Worm (Caenorhabditis elegans) whole organism, young adult: ENCODE measurements around the gene unc-49.

Source experiments
- F33H1.4 ChIP-seq: fragments of 200-800 bp; sonication (Bioruptor generic); IDR thresholded peaks from 2 replicates; pipeline ENCODE4 v1.3.6; 2022; ENCODE audit warnings: missing genetic modification reagents, missing genetic modification characterization, missing compliant biosample characterization
- F49E8.2 ChIP-seq: sonication (generic microtip); optimal IDR thresholded peaks from 3 replicates; lab custom pipeline; 2017; ENCODE audit warnings: missing genetic modification characterization, mild to moderate bottlenecking, missing compliant biosample characterization, antibody characterized with exemption, moderate library complexity; ENCODE audit not compliant: insufficient read depth
- F57A8.1 ChIP-seq: fragments of 200-800 bp; sonication (Bioruptor generic); optimal IDR thresholded peaks from 2 replicates; lab custom pipeline; 2018; ENCODE audit warnings: mild to moderate bottlenecking, missing genetic modification characterization, moderate library complexity, missing compliant biosample characterization
- K11D2.4 ChIP-seq: fragments of 200-800 bp; sonication (Bioruptor generic); IDR thresholded peaks from 2 replicates; pipeline ENCODE4 v1.3.6; 2022; ENCODE audit warnings: missing genetic modification reagents, missing genetic modification characterization, missing compliant biosample characterization
- T07F8.4 ChIP-seq: sonication (generic microtip); optimal IDR thresholded peaks from 2 replicates; lab custom pipeline; 2016; ENCODE audit warnings: mild to moderate bottlenecking, missing genetic modification characterization, moderate library complexity, missing compliant biosample characterization
- Y53F4B.3 ChIP-seq: fragments of 200-800 bp; sonication (Bioruptor generic); IDR thresholded peaks from 2 replicates; pipeline ENCODE4 v1.3.6; 2022; ENCODE audit warnings: missing genetic modification reagents, missing genetic modification characterization, missing compliant biosample characterization
- Y53G8AR.9 ChIP-seq: fragments of 200-800 bp; sonication (Bioruptor generic); conservative IDR thresholded peaks from 2 replicates; pipeline ENCODE4 v1.3.6; 2022; ENCODE audit warnings: missing genetic modification reagents, missing genetic modification characterization, missing compliant biosample characterization
- Y67H2A.10 ChIP-seq: fragments of 200-800 bp; sonication (Bioruptor generic); conservative IDR thresholded peaks from 2 replicates; pipeline ENCODE4 v1.3.6; 2022; ENCODE audit warnings: missing genetic modification reagents, missing genetic modification characterization, missing compliant biosample characterization
- atf-7 ChIP-seq: sonication (generic microtip); optimal IDR thresholded peaks from 2 replicates; lab custom pipeline; 2017; ENCODE audit warnings: mild to moderate bottlenecking, missing genetic modification characterization, missing compliant biosample characterization
- attf-5 ChIP-seq: fragments of 200-800 bp; sonication (Bioruptor generic); optimal IDR thresholded peaks from 2 replicates; lab custom pipeline; 2018; ENCODE audit warnings: mild to moderate bottlenecking, missing genetic modification characterization, missing compliant biosample characterization
- bed-2 ChIP-seq: fragments of 200-800 bp; sonication (Bioruptor generic); IDR thresholded peaks from 2 replicates; pipeline ENCODE4 v1.3.6; 2022; ENCODE audit warnings: missing genetic modification reagents, missing genetic modification characterization, missing compliant biosample characterization
- cebp-1 ChIP-seq, 2 experiments: fragments of 200-800 bp in 1 of 2; sonication (Bioruptor generic) in 1 of 2; sonication (generic microtip) in 1 of 2; IDR thresholded peaks in 1 of 2; optimal IDR thresholded peaks in 1 of 2; 2 replicates each; pipeline versions ENCODE4 v1.3.6 to Lab custom; 2017 to 2022; ENCODE audit warnings: missing compliant biosample characterization in 2 of 2, missing genetic modification characterization in 2 of 2, mild to moderate bottlenecking in 1 of 2, missing genetic modification reagents in 1 of 2, moderate library complexity in 1 of 2
- cebp-2 ChIP-seq: fragments of 200-800 bp; sonication (Bioruptor generic); IDR thresholded peaks from 2 replicates; pipeline ENCODE4 v1.3.6; 2022; ENCODE audit warnings: missing genetic modification characterization, missing compliant biosample characterization
- ceh-100 ChIP-seq: fragments of 200-800 bp; sonication (Bioruptor generic); IDR thresholded peaks from 2 replicates; pipeline ENCODE4 v1.3.6; 2022; ENCODE audit warnings: missing genetic modification reagents, missing genetic modification characterization, missing compliant biosample characterization
- ceh-27 ChIP-seq: fragments of 200-800 bp; sonication (Bioruptor generic); optimal IDR thresholded peaks from 2 replicates; lab custom pipeline; 2018; ENCODE audit warnings: mild to moderate bottlenecking, missing genetic modification characterization, moderate library complexity, missing compliant biosample characterization
- ceh-40 ChIP-seq: fragments of 200-800 bp; sonication (Bioruptor generic); IDR thresholded peaks from 2 replicates; pipeline ENCODE4 v1.3.6; 2022; ENCODE audit warnings: missing genetic modification characterization, missing compliant biosample characterization
- ceh-58 ChIP-seq: fragments of 200-800 bp; sonication (Bioruptor generic); IDR thresholded peaks from 2 replicates; pipeline ENCODE4 v1.3.6; 2022; ENCODE audit warnings: missing genetic modification characterization, missing compliant biosample characterization
- ceh-91 ChIP-seq: fragments of 200-800 bp; sonication (Bioruptor generic); IDR thresholded peaks from 2 replicates; pipeline ENCODE4 v1.3.6; 2022; ENCODE audit warnings: missing genetic modification reagents, missing genetic modification characterization, missing compliant biosample characterization
- die-1 ChIP-seq: sonication (generic microtip); optimal IDR thresholded peaks from 2 replicates; lab custom pipeline; 2016; ENCODE audit warnings: missing genotype, mild to moderate bottlenecking, missing genetic modification characterization, missing compliant biosample characterization
- dpl-1 ChIP-seq: fragments of 150-350 bp; optimal IDR thresholded peaks from 2 replicates; lab custom pipeline; 2014; ENCODE audit warnings: missing biosample characterization, missing genetic modification reagents, missing genetic modification characterization
- egrh-3 ChIP-seq: fragments of 200-800 bp; sonication (Bioruptor generic); IDR thresholded peaks from 2 replicates; pipeline ENCODE4 v1.3.6; 2022; ENCODE audit warnings: missing genetic modification reagents, missing genetic modification characterization, missing compliant biosample characterization
- ets-4 ChIP-seq: fragments of 200-800 bp; sonication (Bioruptor generic); optimal IDR thresholded peaks from 2 replicates; lab custom pipeline; 2018; ENCODE audit warnings: mild to moderate bottlenecking, missing genetic modification characterization, missing compliant biosample characterization
- him-1 ChIP-seq: sonication (generic microtip); optimal IDR thresholded peaks from 2 replicates; lab custom pipeline; 2016; ENCODE audit warnings: missing genotype, missing genetic modification reagents, missing genetic modification characterization, missing compliant biosample characterization
- hmg-1.2 ChIP-seq: fragments of 200-800 bp; sonication (Bioruptor generic); IDR thresholded peaks from 2 replicates; pipeline ENCODE4 v1.3.6; 2022; ENCODE audit warnings: missing genetic modification reagents, missing genetic modification characterization, missing compliant biosample characterization
- madf-6 ChIP-seq: fragments of 200-800 bp; sonication (Bioruptor generic); IDR thresholded peaks from 2 replicates; pipeline ENCODE4 v1.3.6; 2022; ENCODE audit warnings: missing genetic modification reagents, missing genetic modification characterization, missing compliant biosample characterization
- madf-8 ChIP-seq: fragments of 200-800 bp; sonication (Bioruptor generic); conservative IDR thresholded peaks from 2 replicates; pipeline ENCODE4 v1.3.6; 2022; ENCODE audit warnings: missing genetic modification reagents, missing genetic modification characterization, missing compliant biosample characterization
- mcd-1 ChIP-seq: fragments of 200-800 bp; sonication (Bioruptor generic); IDR thresholded peaks from 2 replicates; pipeline ENCODE4 v1.3.6; 2022; ENCODE audit warnings: missing genetic modification reagents, missing genetic modification characterization, missing compliant biosample characterization
- nfya-2 ChIP-seq: fragments of 200-800 bp; sonication (Bioruptor generic); IDR thresholded peaks from 2 replicates; pipeline ENCODE4 v1.3.6; 2022; ENCODE audit warnings: missing genetic modification reagents, missing genetic modification characterization, missing compliant biosample characterization
- nfyb-1 ChIP-seq: fragments of 200-800 bp; sonication (Bioruptor generic); IDR thresholded peaks from 2 replicates; pipeline ENCODE4 v1.3.6; 2022; ENCODE audit warnings: missing genetic modification reagents, missing genetic modification characterization, missing compliant biosample characterization
- nhr-80 ChIP-seq: sonication (generic microtip); optimal IDR thresholded peaks from 2 replicates; lab custom pipeline; 2016; ENCODE audit warnings: missing genetic modification characterization, missing compliant biosample characterization
- nhr-90 ChIP-seq: sonication (generic microtip); optimal IDR thresholded peaks from 2 replicates; lab custom pipeline; 2016; ENCODE audit warnings: missing genotype, mild to moderate bottlenecking, missing genetic modification characterization, missing compliant biosample characterization
- sea-2 ChIP-seq: fragments of 200-800 bp; sonication (Bioruptor generic); IDR thresholded peaks from 2 replicates; pipeline ENCODE4 v1.3.6; 2022; ENCODE audit warnings: missing genetic modification characterization, missing compliant biosample characterization
- snpc-1.1 ChIP-seq: sonication (generic microtip); optimal IDR thresholded peaks from 2 replicates; lab custom pipeline; 2017; ENCODE audit warnings: missing genetic modification characterization, mild to moderate bottlenecking, missing compliant biosample characterization, antibody characterized with exemption, moderate library complexity, missing genotype, missing genetic modification reagents; ENCODE audit not compliant: insufficient read depth
- snpc-1.3 ChIP-seq: sonication (generic microtip); optimal IDR thresholded peaks from 2 replicates; lab custom pipeline; 2017; ENCODE audit warnings: missing genetic modification characterization, mild to moderate bottlenecking, missing compliant biosample characterization, antibody characterized with exemption, moderate library complexity, missing genotype, missing genetic modification reagents; ENCODE audit not compliant: insufficient read depth
- snpc-3.4 ChIP-seq: sonication (generic microtip); optimal IDR thresholded peaks from 2 replicates; lab custom pipeline; 2017; ENCODE audit warnings: missing genetic modification characterization, mild to moderate bottlenecking, missing compliant biosample characterization, antibody characterized with exemption, moderate library complexity, missing genotype, missing genetic modification reagents
- sptf-2 ChIP-seq: fragments of 200-800 bp; sonication (Bioruptor generic); optimal IDR thresholded peaks from 2 replicates; lab custom pipeline; 2018; ENCODE audit warnings: mild to moderate bottlenecking, missing genetic modification characterization, missing compliant biosample characterization
- tbx-9 ChIP-seq: sonication (generic microtip); optimal IDR thresholded peaks from 2 replicates; lab custom pipeline; 2016; ENCODE audit warnings: borderline replicate concordance, missing genetic modification characterization, inconsistent platforms, missing compliant biosample characterization
- tlf-1 ChIP-seq: fragments of 200-800 bp; sonication (Bioruptor generic); optimal IDR thresholded peaks from 2 replicates; lab custom pipeline; 2018; ENCODE audit warnings: mild to moderate bottlenecking, missing genetic modification characterization, missing compliant biosample characterization
- zfh-2 ChIP-seq: fragments of 200-800 bp; sonication (Bioruptor generic); conservative IDR thresholded peaks from 2 replicates; pipeline ENCODE4 v1.3.6; 2022; ENCODE audit warnings: missing genetic modification reagents, missing genetic modification characterization, missing compliant biosample characterization
- ztf-26 ChIP-seq: sonication (generic microtip); optimal IDR thresholded peaks from 2 replicates; lab custom pipeline; 2017; ENCODE audit warnings: missing genetic modification characterization, missing compliant biosample characterization
- ztf-3 ChIP-seq: fragments of 200-800 bp; sonication (Bioruptor generic); optimal IDR thresholded peaks from 2 replicates; lab custom pipeline; 2018; ENCODE audit warnings: mild to moderate bottlenecking, missing genetic modification characterization, missing compliant biosample characterization

Gene unc-49

DNA sequence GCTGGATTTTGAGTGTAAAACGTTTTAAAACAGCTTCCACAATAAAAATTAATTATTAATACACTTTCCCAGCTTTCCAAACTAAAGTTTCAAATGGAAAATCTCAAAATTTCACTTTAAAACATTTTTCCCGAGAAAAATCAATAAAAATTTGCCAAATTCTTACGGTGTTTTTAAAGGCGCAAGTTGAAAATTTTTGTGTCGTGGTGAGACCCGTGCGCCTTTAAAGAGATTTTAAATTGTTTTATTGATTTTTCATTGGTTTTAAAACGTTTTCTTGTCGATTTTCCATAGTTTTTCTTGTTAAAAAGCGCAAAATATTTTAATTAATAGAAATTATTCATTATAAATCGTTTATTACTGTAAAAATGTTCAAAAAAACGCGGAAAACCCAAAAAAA lies 41.3 kb downstream of the unc-49 start, which contains the start of gene Y45F3A.1 (continued):
- TF ChIP-seq F49E8.2 (tag; lab: Kevin White, UChicago) (no peak), ceh-100 (GFP tag; lab: Robert Waterston, UW) (no peak), snpc-1.1 (tag; lab: Kevin White, UChicago) (peak; percentile 3), sptf-2 (no peak), nfyb-1 (GFP tag; lab: Robert Waterston, UW) (no peak), mcd-1 (no peak), egrh-3 (no peak), Y53G8AR.9 (GFP tag; lab: Robert Waterston, UW) (no peak), nhr-80 (tag; lab: Kevin White, UChicago) (no peak), zfh-2 (GFP tag; lab: Robert Waterston, UW) (no peak), madf-8 (GFP tag; lab: Robert Waterston, UW) (peak; percentile 69), hmg-1.2 (no peak), ets-4 (GFP tag; lab: Kevin White, UChicago) (no peak), Y67H2A.10 (no peak), ceh-27 (no peak), F57A8.1 (GFP tag; lab: Kevin White, UChicago) (no peak), die-1 (tag; lab: Kevin White, UChicago) (no peak), ztf-26 (tag; lab: Kevin White, UChicago) (no peak), madf-6 (GFP tag; lab: Robert Waterston, UW) (peak; percentile 89), K11D2.4 (GFP tag; lab: Robert Waterston, UW) (no peak), ceh-40 (no peak), bed-2 (GFP tag; lab: Robert Waterston, UW) (no peak), dpl-1 (GFP tag; lab: Kevin White, UChicago) (no peak), atf-7 (tag; lab: Kevin White, UChicago) (no peak), ztf-3 (GFP tag; lab: Kevin White, UChicago) (no peak), sea-2 (GFP tag; lab: Robert Waterston, UW) (no peak), cebp-2 (no peak), cebp-1 (GFP tag; IDR thresholded peaks at IDR 0.05; lab: Robert Waterston, UW) (no peak), cebp-1 (tag; optimal IDR thresholded peaks at IDR 0.05; lab: Kevin White, UChicago) (no peak), attf-5 (GFP tag; lab: Kevin White, UChicago) (no peak), nfya-2 (GFP tag; lab: Robert Waterston, UW) (no peak), F33H1.4 (GFP tag; lab: Robert Waterston, UW) (peak; percentile 90), ceh-58 (no peak), snpc-3.4 (peak; percentile 54)

ce11 chrIII:10562542-10562941 lies 42.0 kb downstream of the unc-49 start:
- no peak for TF ChIP-seq Y53F4B.3 (GFP tag; lab: Robert Waterston, UW)
- no peak for TF ChIP-seq tbx-9 (tag; lab: Kevin White, UChicago)
- no peak for TF ChIP-seq dpl-1 (GFP tag; lab: Kevin White, UChicago)
- no peak for TF ChIP-seq T07F8.4 (tag; lab: Kevin White, UChicago)
- TF ChIP-seq hmg-1.2: no peak
- TF ChIP-seq nfyb-1 (GFP tag; lab: Robert Waterston, UW): no peak
- no peak for TF ChIP-seq sea-2 (GFP tag; lab: Robert Waterston, UW)
- TF ChIP-seq him-1 (tag; lab: Kevin White, UChicago): no peak
- no peak for TF ChIP-seq nfya-2 (GFP tag; lab: Robert Waterston, UW)
- no peak for TF ChIP-seq cebp-1 (GFP tag; IDR thresholded peaks at IDR 0.05; lab: Robert Waterston, UW)
- TF ChIP-seq cebp-1 (tag; optimal IDR thresholded peaks at IDR 0.05; lab: Kevin White, UChicago): no peak
- no peak for TF ChIP-seq cebp-2
- TF ChIP-seq tlf-1 (GFP tag; lab: Kevin White, UChicago): no peak
- no peak for TF ChIP-seq ceh-91 (GFP tag; lab: Robert Waterston, UW)
- TF ChIP-seq snpc-1.3 (tag; lab: Kevin White, UChicago): no peak
- no peak for TF ChIP-seq nhr-90 (tag; lab: Kevin White, UChicago)
